Worm (Caenorhabditis elegans): ENCODE data around the gene vap-2.
A peak's percentile ranks its signal among the peaks of the same experiment; 100 is the strongest.

DNA sequence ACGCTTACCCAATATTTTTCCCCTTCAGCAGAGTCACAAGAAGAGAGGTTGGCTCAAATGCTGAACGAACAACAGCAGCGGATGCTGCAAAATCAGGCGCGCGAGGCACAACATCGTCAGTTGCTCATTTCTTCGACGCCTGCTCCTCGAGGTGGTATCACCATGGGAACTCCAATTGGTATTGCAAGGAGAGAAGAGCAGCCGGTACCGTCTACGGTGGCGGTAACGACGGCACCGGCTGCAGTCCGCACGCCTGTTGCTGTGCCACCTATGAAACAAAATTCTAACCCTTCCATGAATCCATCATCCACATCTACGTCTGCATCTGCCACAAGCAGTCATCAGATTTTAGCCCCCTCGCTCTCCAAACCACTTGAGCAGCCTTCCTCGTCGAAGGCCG is 17.5 kb downstream of the vap-2 start:
- no peak for TF ChIP-seq ztf-29 (GFP tag; IDR thresholded peaks at IDR 0.05)
- TF ChIP-seq med-1 (GFP tag; optimal IDR thresholded peaks at IDR 0.05; ENCODE audit: insufficient read depth): no peak
- no peak for TF ChIP-seq T22C8.4 (GFP tag; IDR thresholded peaks at IDR 0.05)
- TF ChIP-seq tab-1 (GFP tag; IDR thresholded peaks at IDR 0.05): no peak
- TF ChIP-seq ref-1 (GFP tag; conservative IDR thresholded peaks at IDR 0.05): no peak
- no peak for TF ChIP-seq cog-1 (tag; optimal IDR thresholded peaks at IDR 0.05)
- 0 out of 2 replicates have a peak, but pooled peaks have one; percentile 25 for TF ChIP-seq flt-1 (GFP tag; IDR thresholded peaks at IDR 0.05)
- TF ChIP-seq ztf-23 (GFP tag; IDR thresholded peaks at IDR 0.05): no peak
